Worm (Caenorhabditis elegans) whole organism, L4/young adult: ENCODE data around the gene F18H3.1.

Experiments used
- dao-5 ChIP-seq: sonication (generic microtip); optimal IDR thresholded peaks from 2 replicates; lab custom pipeline; 2016; ENCODE audit warnings: missing genotype, missing genetic modification characterization, moderate library complexity, missing compliant biosample characterization
- him-1 ChIP-seq: sonication (generic microtip); optimal IDR thresholded peaks from 2 replicates; lab custom pipeline; 2016; ENCODE audit warnings: missing genotype, missing genetic modification reagents, missing genetic modification characterization, missing compliant biosample characterization

- no peak for TF ChIP-seq dao-5 (tag; lab: Kevin White, UChicago)
- no peak for TF ChIP-seq him-1
Observed at ce11 chrX:13500568-13500967, 18.9 kb upstream of the F18H3.1 start, which contains the start of gene sad-1.
